Worm (Caenorhabditis elegans): ENCODE measurements around the gene Y110A2AL.7.

Y110A2AL.7 gene

DNA sequence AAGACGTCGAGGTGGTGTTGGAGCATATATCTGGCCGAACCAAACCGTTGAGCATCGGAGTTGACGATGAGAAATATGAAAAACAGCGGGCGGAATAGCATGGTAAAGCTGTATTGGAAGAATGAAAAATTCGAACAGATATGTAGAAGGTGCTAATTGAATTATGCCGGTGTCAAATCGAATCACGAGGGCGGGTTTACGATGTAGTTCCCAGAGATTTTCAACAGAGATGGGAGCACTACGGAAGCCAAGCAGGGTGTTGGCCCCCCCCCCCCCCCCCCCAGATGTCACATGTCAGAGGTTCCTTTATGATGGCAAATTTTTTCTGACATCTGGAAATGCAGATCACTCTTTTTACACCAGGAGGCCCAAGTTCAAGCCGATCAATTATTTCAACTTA is at the start of gene Y110A2AL.7:
TSS of gene Y110A2AL.7 (minus strand) at position 101 of the 400 bp plus-strand sequence.
- TF ChIP-seq nfya-1 (tag; optimal IDR thresholded peaks at IDR 0.05; ENCODE audit: insufficient read depth): no peak
- no peak for TF ChIP-seq lin-39 (tag; optimal IDR thresholded peaks at IDR 0.05)
- no peak for TF ChIP-seq fkh-2 (tag; optimal IDR thresholded peaks at IDR 0.05)
- no peak for TF ChIP-seq nhr-76 (tag; optimal IDR thresholded peaks at IDR 0.05)
- TF ChIP-seq nhr-12 (tag; optimal IDR thresholded peaks at IDR 0.05): no peak

DNA sequence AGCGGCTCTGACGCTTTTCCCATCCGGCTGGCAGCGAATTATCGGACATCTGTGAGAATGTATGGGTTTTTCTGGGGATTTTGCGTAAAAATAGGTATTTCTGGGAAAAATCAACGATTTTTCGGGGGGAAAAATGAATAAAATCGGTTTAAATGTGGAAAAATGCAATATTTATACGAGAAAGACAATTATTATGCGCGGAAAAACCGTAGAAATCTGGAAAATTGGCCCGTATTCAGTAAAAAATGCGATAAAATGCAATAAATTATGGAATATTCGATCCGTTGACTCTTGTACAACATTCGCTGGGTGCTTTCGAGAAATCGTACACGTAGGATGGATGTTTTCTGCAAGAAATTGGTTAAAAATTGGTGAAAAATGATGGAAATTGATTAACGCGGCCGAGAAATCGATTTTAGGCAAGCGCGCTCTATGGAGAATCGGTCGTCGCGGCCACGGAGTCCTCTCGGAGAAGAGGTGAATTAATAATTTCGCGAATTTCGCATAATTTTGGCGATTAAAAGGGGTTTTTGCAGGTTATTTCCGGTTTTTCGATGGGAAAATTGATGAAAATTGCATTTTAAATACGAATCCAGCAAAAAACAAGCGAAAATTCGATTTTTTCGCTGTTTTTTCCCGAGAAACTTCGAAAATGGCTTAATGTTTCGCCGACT is 46.1 kb upstream of the Y110A2AL.7 start, which contains the start of gene pinn-1:
TSS of gene pinn-1 (minus strand) at position 51 of the 674 bp plus-strand sequence.
- no peak for TF ChIP-seq mml-1 (tag; optimal IDR thresholded peaks at IDR 0.05)
- TF ChIP-seq nhr-25 (tag; optimal IDR thresholded peaks at IDR 0.05): peak; percentile 64
- no peak for TF ChIP-seq elt-3 (tag; optimal IDR thresholded peaks at IDR 0.05)
- peak; percentile 36 for TF ChIP-seq pqm-1 (tag; optimal IDR thresholded peaks at IDR 0.05)
- no peak for TF ChIP-seq nhr-76 (tag; optimal IDR thresholded peaks at IDR 0.05)
- peak; percentile 77 for TF ChIP-seq snpc-4 (tag; optimal IDR thresholded peaks at IDR 0.05)
- TF ChIP-seq egl-27 (tag; optimal IDR thresholded peaks at IDR 0.05): peak; percentile 28
- peak; percentile 73 for TF ChIP-seq egl-5 (tag; optimal IDR thresholded peaks at IDR 0.05)
- peak; percentile 33 for TF ChIP-seq ama-1 (optimal IDR thresholded peaks at IDR 0.05)
- TF ChIP-seq nhr-67 (tag; optimal IDR thresholded peaks at IDR 0.05): no peak
- peak; percentile 47 for TF ChIP-seq fkh-10 (GFP tag; optimal IDR thresholded peaks at IDR 0.05)
- peak; percentile 21 for TF ChIP-seq R02D3.7 (tag; optimal IDR thresholded peaks at IDR 0.05)
- peak; percentile 84 for TF ChIP-seq ceh-82 (tag; optimal IDR thresholded peaks at IDR 0.05)
- TF ChIP-seq ceh-9 (tag; optimal IDR thresholded peaks at IDR 0.05): no peak
- TF ChIP-seq hmg-11 (tag; optimal IDR thresholded peaks at IDR 0.05): peak; percentile 54
- peak; percentile 95 for TF ChIP-seq nhr-43 (tag; optimal IDR thresholded peaks at IDR 0.05; ENCODE audit: poor library complexity, severe bottlenecking)
- TF ChIP-seq ZK546.5 (tag; optimal IDR thresholded peaks at IDR 0.05): no peak
- TF ChIP-seq eor-1 (tag; optimal IDR thresholded peaks at IDR 0.05): no peak
- no peak for TF ChIP-seq nhr-237 (tag; optimal IDR thresholded peaks at IDR 0.05)
- peak; percentile 40 for TF ChIP-seq jun-1 (tag; optimal IDR thresholded peaks at IDR 0.05)
- TF ChIP-seq nhr-23 (tag; optimal IDR thresholded peaks at IDR 0.05): peak; percentile 89
- TF ChIP-seq ceh-28 (tag; optimal IDR thresholded peaks at IDR 0.05): peak; percentile 88
- no peak for TF ChIP-seq daf-12 (tag; optimal IDR thresholded peaks at IDR 0.05)
- TF ChIP-seq nhr-77 (tag; optimal IDR thresholded peaks at IDR 0.05): peak; percentile 9
- no peak for TF ChIP-seq ceh-16 (tag; optimal IDR thresholded peaks at IDR 0.05)
- no peak for TF ChIP-seq unc-62 (GFP tag; optimal IDR thresholded peaks at IDR 0.05)
- TF ChIP-seq sea-2 (GFP tag; optimal IDR thresholded peaks at IDR 0.05): no peak
- peak; percentile 90 for TF ChIP-seq pha-4 (tag; optimal IDR thresholded peaks at IDR 0.05)
- no peak for TF ChIP-seq nhr-28 (tag; optimal IDR thresholded peaks at IDR 0.05)
- TF ChIP-seq nfya-1 (tag; optimal IDR thresholded peaks at IDR 0.05; ENCODE audit: insufficient read depth): peak; percentile 80
- no peak for TF ChIP-seq fkh-2 (tag; optimal IDR thresholded peaks at IDR 0.05)
- no peak for TF ChIP-seq nhr-12 (tag; optimal IDR thresholded peaks at IDR 0.05)
- TF ChIP-seq zag-1 (tag; optimal IDR thresholded peaks at IDR 0.05): no peak
- no peak for TF ChIP-seq unc-39 (tag; optimal IDR thresholded peaks at IDR 0.05)
- no peak for TF ChIP-seq fos-1 (tag; optimal IDR thresholded peaks at IDR 0.05)
- peak; percentile 36 for TF ChIP-seq ztf-4 (tag; optimal IDR thresholded peaks at IDR 0.05)
- TF ChIP-seq elt-2 (tag; optimal IDR thresholded peaks at IDR 0.05): peak; percentile 41
- peak; percentile 48 for TF ChIP-seq skn-1 (tag; optimal IDR thresholded peaks at IDR 0.05)
- no peak for TF ChIP-seq mdl-1 (tag; optimal IDR thresholded peaks at IDR 0.05)
- peak; percentile 86 for TF ChIP-seq lsy-12 (tag; optimal IDR thresholded peaks at IDR 0.05)
- TF ChIP-seq lin-39 (tag; optimal IDR thresholded peaks at IDR 0.05): peak; percentile 90
- peak; percentile 5 for TF ChIP-seq elt-1 (tag; optimal IDR thresholded peaks at IDR 0.05)
- peak; percentile 97 for TF ChIP-seq lin-15B (tag; optimal IDR thresholded peaks at IDR 0.05)
- TF ChIP-seq nhr-11 (tag; optimal IDR thresholded peaks at IDR 0.05): no peak
- no peak for TF ChIP-seq ztf-11 (tag; optimal IDR thresholded peaks at IDR 0.05)
- peak; percentile 58 for TF ChIP-seq tbx-2 (tag; optimal IDR thresholded peaks at IDR 0.05)
- no peak for TF ChIP-seq aly-2 (tag; optimal IDR thresholded peaks at IDR 0.05)

Measured in whole organism, L3 larva.